Fruit fly (Drosophila melanogaster) whole organism, embryonic: ENCODE results near the gene Jhbp16.

Experiments used
- Asciz ChIP-seq: fragments of 200-800 bp; sonication (Bioruptor generic); optimal IDR thresholded peaks from 2 replicates; lab custom pipeline; 2017; ENCODE audit warnings: missing biosample characterization, mild to moderate bottlenecking, missing genetic modification characterization, missing genetic modification reagents
- Bdp1 ChIP-seq: fragments of 200-800 bp; sonication (Bioruptor generic); optimal IDR thresholded peaks from 3 replicates; lab custom pipeline; 2016; ENCODE audit warnings: missing biosample characterization, missing genetic modification characterization
- Blimp-1 ChIP-seq: fragments of 200-800 bp; sonication (Bioruptor generic); optimal IDR thresholded peaks from 3 replicates; lab custom pipeline; 2018; ENCODE audit warnings: missing biosample characterization, missing genetic modification characterization, mild to moderate bottlenecking, moderate library complexity, missing genetic modification reagents
- CG11247 ChIP-seq: fragments of 200-800 bp; sonication (Bioruptor generic); IDR thresholded peaks from 2 replicates; pipeline ENCODE4 v1.3.6; 2022; ENCODE audit warnings: missing biosample characterization, missing genetic modification characterization
- CG11398 ChIP-seq: fragments of 200-800 bp; sonication (Bioruptor generic); optimal IDR thresholded peaks from 2 replicates; lab custom pipeline; 2016; ENCODE audit warnings: missing biosample characterization, missing genetic modification characterization
- CG16813 ChIP-seq: fragments of 200-800 bp; sonication (Bioruptor generic); IDR thresholded peaks from 3 replicates; pipeline ENCODE4 v1.3.6; 2022; ENCODE audit warnings: missing biosample characterization, missing genetic modification characterization; ENCODE audit not compliant: partially characterized antibody
- CG17385 ChIP-seq: fragments of 200-800 bp; sonication (Bioruptor generic); optimal IDR thresholded peaks from 3 replicates; lab custom pipeline; 2018; ENCODE audit warnings: missing biosample characterization, mild to moderate bottlenecking, missing genetic modification characterization
- CG17612 ChIP-seq: fragments of 200-800 bp; sonication (Bioruptor generic); IDR thresholded peaks from 2 replicates; pipeline ENCODE4 v1.3.6; 2022; ENCODE audit warnings: missing biosample characterization, missing genetic modification characterization
- CG1792 ChIP-seq: fragments of 200-800 bp; sonication (Bioruptor generic); optimal IDR thresholded peaks from 2 replicates; lab custom pipeline; 2016; ENCODE audit warnings: missing biosample characterization, missing genetic modification characterization
- CG2120 ChIP-seq: fragments of 200-800 bp; sonication (Bioruptor generic); optimal IDR thresholded peaks from 3 replicates; lab custom pipeline; 2016; ENCODE audit warnings: missing biosample characterization, missing genetic modification characterization
- CG2199 ChIP-seq: fragments of 200-800 bp; sonication (Bioruptor generic); IDR thresholded peaks from 3 replicates; pipeline ENCODE4 v1.3.6; 2022; ENCODE audit warnings: missing biosample characterization, missing genetic modification characterization
- CG31441 ChIP-seq: fragments of 200-800 bp; sonication (Bioruptor generic); IDR thresholded peaks from 2 replicates; pipeline ENCODE4 v1.3.6; 2022; ENCODE audit warnings: missing biosample characterization, missing genetic modification characterization
- CG4424 ChIP-seq: fragments of 200-800 bp; sonication (Bioruptor generic); optimal IDR thresholded peaks from 3 replicates; lab custom pipeline; 2016; ENCODE audit warnings: missing biosample characterization, missing genetic modification characterization
- CG4820 ChIP-seq: fragments of 200-800 bp; sonication (Bioruptor generic); optimal IDR thresholded peaks from 3 replicates; lab custom pipeline; 2016; ENCODE audit warnings: missing biosample characterization, missing genetic modification characterization
- CG6683 ChIP-seq: fragments of 200-800 bp; sonication (Bioruptor generic); optimal IDR thresholded peaks from 2 replicates; lab custom pipeline; 2017; ENCODE audit warnings: missing biosample characterization, mild to moderate bottlenecking, missing genetic modification characterization, missing genetic modification reagents
- CG6689 ChIP-seq: fragments of 200-800 bp; sonication (Bioruptor generic); IDR thresholded peaks from 2 replicates; pipeline ENCODE4 v1.3.6; 2022; ENCODE audit warnings: missing biosample characterization, missing genetic modification characterization
- CG7271 ChIP-seq: fragments of 200-800 bp; sonication (Bioruptor generic); optimal IDR thresholded peaks from 2 replicates; lab custom pipeline; 2018; ENCODE audit warnings: missing biosample characterization, mild to moderate bottlenecking, missing genetic modification characterization, moderate library complexity
- CG7372 ChIP-seq: fragments of 200-800 bp; sonication (Bioruptor generic); IDR thresholded peaks from 2 replicates; pipeline ENCODE4 v1.3.6; 2022; ENCODE audit warnings: missing biosample characterization, missing genetic modification characterization
- CG7556 ChIP-seq: fragments of 200-800 bp; sonication (Bioruptor generic); optimal IDR thresholded peaks from 2 replicates; lab custom pipeline; 2017; ENCODE audit warnings: missing biosample characterization, mild to moderate bottlenecking, missing genetic modification characterization
- CG8359 ChIP-seq: fragments of 200-800 bp; sonication (Bioruptor generic); optimal IDR thresholded peaks from 2 replicates; lab custom pipeline; 2017; ENCODE audit warnings: missing biosample characterization, mild to moderate bottlenecking, missing genetic modification characterization, borderline replicate concordance
- CG8478 ChIP-seq: fragments of >200 bp; optimal IDR thresholded peaks from 2 replicates; lab custom pipeline; 2018
- CG8765 ChIP-seq: fragments of 200-800 bp; sonication (Bioruptor generic); IDR thresholded peaks from 2 replicates; pipeline ENCODE4 v1.3.6; 2022; ENCODE audit warnings: missing biosample characterization, missing genetic modification characterization
- CG9609 ChIP-seq: fragments of 200-800 bp; sonication (Bioruptor generic); optimal IDR thresholded peaks from 3 replicates; lab custom pipeline; 2016; ENCODE audit warnings: missing biosample characterization, missing genetic modification characterization
- Dfd ChIP-seq, 2 experiments: fragments of >200 bp; optimal IDR thresholded peaks; 2 replicates each; lab custom pipeline; 2017; ENCODE audit warnings: missing biosample characterization in 2 of 2, missing genetic modification characterization in 2 of 2
- Doc2 ChIP-seq: fragments of 200-800 bp; sonication (Bioruptor generic); IDR thresholded peaks from 2 replicates; pipeline ENCODE4 v1.3.6; 2022; ENCODE audit warnings: missing biosample characterization, missing genetic modification characterization
- Doc3 ChIP-seq: fragments of 200-800 bp; sonication (Bioruptor generic); IDR thresholded peaks from 3 replicates; pipeline ENCODE4 v1.3.6; 2022; ENCODE audit warnings: missing biosample characterization, missing genetic modification characterization; ENCODE audit not compliant: partially characterized antibody
- Elba2 ChIP-seq: fragments of 200-800 bp; sonication (Bioruptor generic); optimal IDR thresholded peaks from 3 replicates; lab custom pipeline; 2016; ENCODE audit warnings: missing biosample characterization, missing genetic modification characterization
- HLH3B ChIP-seq: fragments of 200-800 bp; sonication (Bioruptor generic); IDR thresholded peaks from 2 replicates; pipeline ENCODE4 v1.3.6; 2022; ENCODE audit warnings: missing biosample characterization, missing genetic modification characterization
- NC2α ChIP-seq: fragments of 200-800 bp; sonication (Bioruptor generic); optimal IDR thresholded peaks from 2 replicates; lab custom pipeline; 2016; ENCODE audit warnings: missing biosample characterization, missing genetic modification characterization
- NFAT ChIP-seq: fragments of 200-800 bp; sonication (Bioruptor generic); IDR thresholded peaks from 2 replicates; pipeline ENCODE4 v1.3.6; 2022; ENCODE audit warnings: missing biosample characterization, missing genetic modification characterization
- Rfx ChIP-seq: fragments of 200-800 bp; sonication (Bioruptor generic); IDR thresholded peaks from 2 replicates; pipeline ENCODE4 v1.3.6; 2022; ENCODE audit warnings: missing biosample characterization, missing genetic modification characterization
- Sox100B ChIP-seq: fragments of 200-800 bp; sonication (Bioruptor generic); optimal IDR thresholded peaks from 3 replicates; lab custom pipeline; 2018; ENCODE audit warnings: missing biosample characterization, mild to moderate bottlenecking, missing genetic modification characterization
- abd-A ChIP-seq: fragments of 200-800 bp; sonication (Bioruptor generic); optimal IDR thresholded peaks from 3 replicates; lab custom pipeline; 2019; ENCODE audit warnings: missing biosample characterization, mild to moderate bottlenecking, missing genetic modification characterization, moderate library complexity
- amos ChIP-seq: fragments of 200-800 bp; sonication (Bioruptor generic); IDR thresholded peaks from 2 replicates; pipeline ENCODE4 v1.3.6; 2022; ENCODE audit warnings: missing biosample characterization, missing genetic modification characterization; ENCODE audit not compliant: partially characterized antibody
- br ChIP-seq: fragments of >200 bp; optimal IDR thresholded peaks from 2 replicates; lab custom pipeline; 2017
- btn ChIP-seq: fragments of 200-800 bp; sonication (Bioruptor generic); optimal IDR thresholded peaks from 2 replicates; lab custom pipeline; 2016; ENCODE audit warnings: missing biosample characterization, missing genetic modification characterization
- caup ChIP-seq: fragments of 200-800 bp; sonication (Bioruptor generic); optimal IDR thresholded peaks from 3 replicates; lab custom pipeline; 2017; ENCODE audit warnings: missing biosample characterization, mild to moderate bottlenecking, missing genetic modification characterization, moderate library complexity; ENCODE audit not compliant: severe bottlenecking
- dati ChIP-seq: fragments of 200-800 bp; sonication (Bioruptor generic); IDR thresholded peaks from 2 replicates; pipeline ENCODE4 v1.3.6; 2022; ENCODE audit warnings: missing biosample characterization, missing genetic modification characterization
- ftz-f1 ChIP-seq: fragments of 200-800 bp; sonication (Bioruptor generic); optimal IDR thresholded peaks from 2 replicates; lab custom pipeline; 2016; ENCODE audit warnings: missing biosample characterization, missing genetic modification characterization
- hth ChIP-seq: fragments of >200 bp; optimal IDR thresholded peaks from 2 replicates; lab custom pipeline; 2017; ENCODE audit warnings: inconsistent platforms
- ind ChIP-seq: fragments of 200-800 bp; sonication (Bioruptor generic); optimal IDR thresholded peaks from 3 replicates; lab custom pipeline; 2016; ENCODE audit warnings: missing biosample characterization, missing genetic modification characterization
- klu ChIP-seq: fragments of 200-800 bp; sonication (Bioruptor generic); IDR thresholded peaks from 2 replicates; pipeline ENCODE4 v1.3.6; 2022; ENCODE audit warnings: missing biosample characterization, missing genetic modification characterization
- lab ChIP-seq: fragments of 200-800 bp; sonication (Bioruptor generic); optimal IDR thresholded peaks from 3 replicates; lab custom pipeline; 2017; ENCODE audit warnings: missing biosample characterization, missing genetic modification characterization, mild to moderate bottlenecking, moderate library complexity, missing genetic modification reagents
- lmd ChIP-seq: fragments of 200-800 bp; sonication (Bioruptor generic); IDR thresholded peaks from 2 replicates; pipeline ENCODE4 v1.3.6; 2022; ENCODE audit warnings: missing biosample characterization, missing genetic modification characterization
- nmo ChIP-seq: fragments of 200-800 bp; sonication (Bioruptor generic); optimal IDR thresholded peaks from 2 replicates; lab custom pipeline; 2018; ENCODE audit warnings: missing biosample characterization, mild to moderate bottlenecking, missing genetic modification characterization, moderate library complexity
- onecut ChIP-seq: fragments of 200-800 bp; sonication (Bioruptor generic); IDR thresholded peaks from 2 replicates; pipeline ENCODE4 v1.3.6; 2022; ENCODE audit warnings: missing biosample characterization, missing genetic modification characterization
- sens ChIP-seq: fragments of 200-800 bp; sonication (Bioruptor generic); peaks from one replicate; lab custom pipeline; 2016; ENCODE audit warnings: missing biosample characterization, missing genetic modification characterization
- slbo ChIP-seq: fragments of 200-800 bp; sonication (Bioruptor generic); IDR thresholded peaks from 2 replicates; pipeline ENCODE4 v1.3.6; 2022; ENCODE audit warnings: missing biosample characterization, missing genetic modification characterization
- so ChIP-seq: fragments of 200-800 bp; sonication (Bioruptor generic); IDR thresholded peaks from 3 replicates; pipeline ENCODE4 v1.3.6; 2022; ENCODE audit warnings: missing biosample characterization, missing genetic modification characterization
- stc ChIP-seq: fragments of 200-800 bp; sonication (Bioruptor generic); IDR thresholded peaks from 2 replicates; pipeline ENCODE4 v1.3.6; 2022; ENCODE audit warnings: missing biosample characterization, missing genetic modification characterization
- ttk ChIP-seq: fragments of 200-800 bp; sonication (Bioruptor generic); IDR thresholded peaks from 2 replicates; pipeline ENCODE4 v2.1.2; 2022; ENCODE audit warnings: missing biosample characterization, missing genetic modification characterization
- unpg ChIP-seq: fragments of 200-800 bp; sonication (Bioruptor generic); optimal IDR thresholded peaks from 3 replicates; lab custom pipeline; 2018; ENCODE audit warnings: missing biosample characterization, mild to moderate bottlenecking, missing genetic modification characterization, moderate library complexity
- zfh1 ChIP-seq: fragments of 200-800 bp; sonication (Bioruptor generic); IDR thresholded peaks from 3 replicates; pipeline ENCODE4 v1.3.6; 2022; ENCODE audit warnings: missing biosample characterization, missing genetic modification characterization

The Jhbp16 gene

DNA sequence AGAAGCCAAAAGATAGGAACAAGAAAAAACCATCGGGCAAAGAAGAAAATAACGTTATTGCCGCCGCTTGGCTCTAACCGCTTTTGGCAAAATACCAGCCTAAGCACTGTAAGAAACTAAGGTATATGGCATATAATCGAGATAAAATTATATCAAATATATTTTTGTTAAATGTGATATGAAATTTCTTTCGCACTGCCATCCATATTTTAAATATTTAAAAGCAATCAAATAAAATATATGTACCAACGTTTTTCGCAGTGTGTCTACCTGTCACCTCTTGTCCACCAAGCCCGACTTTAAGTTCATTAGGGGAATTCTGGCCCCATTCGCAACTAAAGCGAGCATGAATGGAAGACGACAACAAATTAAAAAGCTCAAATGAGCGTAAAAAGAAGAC lies 36.4 kb upstream of the Jhbp16 start (continued):
- peak; percentile 82 for TF ChIP-seq lab (GFP tag; lab: Kevin White, UChicago)
- no peak for TF ChIP-seq CG11398 (GFP tag; lab: Kevin White, UChicago)
- peak; percentile 78 for TF ChIP-seq CG7556 (GFP tag; lab: Kevin White, UChicago)
- TF ChIP-seq CG8359 (GFP tag; lab: Kevin White, UChicago), result peak; percentile 42
- TF ChIP-seq ttk (GFP tag; lab: Robert Waterston, UW), result peak; percentile 59
- peak; percentile 4 for TF ChIP-seq CG7271 (tag; lab: Kevin White, UChicago)
- no peak; the same call in 1 of the 2 replicates for TF ChIP-seq onecut (GFP tag; lab: Robert Waterston, UW)
- peak; percentile 85 for TF ChIP-seq slbo (GFP tag; lab: Robert Waterston, UW)
- no peak for TF ChIP-seq abd-A (tag; lab: Kevin White, UChicago)
- no peak for TF ChIP-seq CG8478 (lab: Kevin White, UChicago)
- no peak for TF ChIP-seq amos (GFP tag; lab: Robert Waterston, UW)
- peak; percentile 21 for TF ChIP-seq Sox100B (GFP tag; lab: Kevin White, UChicago)
- no peak for TF ChIP-seq CG2199 (GFP tag; lab: Robert Waterston, UW)
- no peak for TF ChIP-seq Elba2 (GFP tag; lab: Kevin White, UChicago)
- no peak for TF ChIP-seq btn (GFP tag; lab: Kevin White, UChicago)
- TF ChIP-seq CG4820 (GFP tag; lab: Kevin White, UChicago), result peak; percentile 46
- TF ChIP-seq NFAT (GFP tag; lab: Robert Waterston, UW), result peak; percentile 65
- TF ChIP-seq Blimp-1 (GFP tag; lab: Kevin White, UChicago), result peak; percentile 80
- TF ChIP-seq CG4424 (GFP tag; lab: Kevin White, UChicago), result peak; percentile 63
- peak; percentile 55 for TF ChIP-seq CG11247
- TF ChIP-seq CG6689 (GFP tag; lab: Robert Waterston, UW), result peak; percentile 73
- TF ChIP-seq CG17612, result 0 out of 2 replicates have a peak, but pooled peaks have one; percentile 29
- peak; percentile 70 for TF ChIP-seq nmo (GFP tag; lab: Kevin White, UChicago)
- TF ChIP-seq CG9609 (GFP tag; lab: Kevin White, UChicago), result no peak
- peak; percentile 44; the same call in 1 of the 3 replicates for TF ChIP-seq zfh1 (GFP tag; lab: Robert Waterston, UW)
- peak; percentile 82 for TF ChIP-seq CG2120 (GFP tag; lab: Kevin White, UChicago)
- no peak for TF ChIP-seq dati
- TF ChIP-seq CG6683 (GFP tag; lab: Kevin White, UChicago), result peak; percentile 52
- peak; percentile 67; the same call in 2 of the 3 replicates for TF ChIP-seq so (GFP tag; lab: Robert Waterston, UW)
- TF ChIP-seq NC2α (GFP tag; lab: Kevin White, UChicago), result no peak
- TF ChIP-seq CG8765 (GFP tag; lab: Robert Waterston, UW), result peak; percentile 52; the same call in 1 of the 2 replicates
- TF ChIP-seq hth (lab: Kevin White, UChicago), result no peak
- peak; percentile 67 for TF ChIP-seq HLH3B
- TF ChIP-seq Bdp1 (GFP tag; lab: Kevin White, UChicago), result peak; percentile 16
- TF ChIP-seq stc (GFP tag; lab: Robert Waterston, UW), result 0 out of 2 replicates have a peak, but pooled peaks have one; percentile 11
- TF ChIP-seq CG31441, result peak; percentile 57; the same call in 1 of the 2 replicates
- peak; percentile 85 for TF ChIP-seq Rfx (GFP tag; lab: Robert Waterston, UW)
- TF ChIP-seq sens, result peak; percentile 92
- no peak for TF ChIP-seq CG1792 (GFP tag; lab: Kevin White, UChicago)
- no peak for TF ChIP-seq Asciz
- TF ChIP-seq caup (GFP tag; lab: Kevin White, UChicago), result peak; percentile 76
- TF ChIP-seq CG7372, result peak; percentile 63; the same call in 1 of the 2 replicates
- TF ChIP-seq CG16813 (GFP tag; lab: Robert Waterston, UW), result no peak
- no peak for TF ChIP-seq br (lab: Kevin White, UChicago)
- TF ChIP-seq unpg, result peak; percentile 79
- TF ChIP-seq ind (GFP tag; lab: Kevin White, UChicago), result peak; percentile 70
- peak; percentile 65 for TF ChIP-seq lmd (GFP tag; lab: Robert Waterston, UW)
- TF ChIP-seq klu (GFP tag; lab: Robert Waterston, UW), result peak; percentile 57
- TF ChIP-seq Doc2 (GFP tag; lab: Robert Waterston, UW), result no peak
- no peak for TF ChIP-seq ftz-f1 (GFP tag; lab: Kevin White, UChicago)
- no peak for TF ChIP-seq Doc3
- TF ChIP-seq CG17385 (GFP tag; lab: Kevin White, UChicago), result peak; percentile 49
- TF ChIP-seq Dfd (GFP tag; optimal IDR thresholded peaks at IDR 0.05; lab: Kevin White, UChicago), result no peak
